Worm (Caenorhabditis elegans) whole organism, midembryonic: ENCODE measurements around the gene F18E9.1.
A peak's percentile ranks its signal among the peaks of the same experiment; 100 is the strongest.

Experiments used
- T22C8.4 ChIP-seq: fragments of 200-800 bp; sonication (Bioruptor generic); IDR thresholded peaks from 2 replicates; pipeline ENCODE4 v1.3.6; 2022; ENCODE audit warnings: missing genetic modification characterization, missing compliant biosample characterization
- cog-1 ChIP-seq: sonication (generic microtip); optimal IDR thresholded peaks from 2 replicates; lab custom pipeline; 2016; ENCODE audit warnings: missing genetic modification characterization, missing compliant biosample characterization
- flt-1 ChIP-seq: fragments of 200-800 bp; sonication (Bioruptor generic); IDR thresholded peaks from 2 replicates; pipeline ENCODE4 v1.3.6; 2022; ENCODE audit warnings: missing genetic modification characterization, missing compliant biosample characterization
- klf-2 ChIP-seq: fragments of 200-800 bp; sonication (Bioruptor generic); conservative IDR thresholded peaks from 2 replicates; pipeline ENCODE4 v1.3.6; 2022; ENCODE audit warnings: missing genetic modification reagents, missing genetic modification characterization, missing compliant biosample characterization
- med-1 ChIP-seq: sonication (generic microtip); optimal IDR thresholded peaks from 2 replicates; lab custom pipeline; 2017; ENCODE audit warnings: missing genetic modification characterization, mild to moderate bottlenecking, missing compliant biosample characterization, antibody characterized with exemption, missing genetic modification reagents; ENCODE audit not compliant: insufficient read depth
- ref-1 ChIP-seq: fragments of 200-800 bp; sonication (Bioruptor generic); conservative IDR thresholded peaks from 2 replicates; pipeline ENCODE4 v1.3.6; 2022; ENCODE audit warnings: missing genetic modification reagents, missing genetic modification characterization, missing compliant biosample characterization
- tab-1 ChIP-seq: fragments of 200-800 bp; sonication (Bioruptor generic); IDR thresholded peaks from 2 replicates; pipeline ENCODE4 v1.3.6; 2022; ENCODE audit warnings: missing genetic modification characterization, missing compliant biosample characterization
- ztf-23 ChIP-seq: fragments of 200-800 bp; sonication (Bioruptor generic); IDR thresholded peaks from 2 replicates; pipeline ENCODE4 v1.3.6; 2022; ENCODE audit warnings: missing genetic modification reagents, missing genetic modification characterization, missing compliant biosample characterization
- ztf-29 ChIP-seq: fragments of 200-800 bp; sonication (Bioruptor generic); IDR thresholded peaks from 2 replicates; pipeline ENCODE4 v1.3.6; 2022; ENCODE audit warnings: missing genetic modification reagents, missing genetic modification characterization, missing compliant biosample characterization

F18E9.1 gene

DNA sequence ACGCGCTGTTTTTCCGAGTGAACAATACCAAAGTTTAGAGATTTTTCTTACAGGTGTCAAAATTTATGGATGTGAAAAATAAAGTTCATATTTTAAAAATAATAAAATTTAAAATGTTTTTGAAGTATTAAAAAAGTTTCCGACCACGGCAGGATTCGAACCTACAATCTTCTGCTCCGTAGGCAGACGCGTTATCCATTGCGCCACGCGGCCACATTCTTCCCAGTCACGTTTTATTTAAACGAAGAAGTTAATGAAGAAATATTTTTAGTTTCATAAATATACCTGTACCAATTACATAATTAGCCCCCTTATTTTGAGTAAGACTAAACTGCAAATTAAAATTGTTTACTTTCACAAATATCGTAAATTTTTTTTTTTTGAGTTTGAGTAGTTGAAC lies 39.3 kb downstream of the F18E9.1 start:
- TF ChIP-seq med-1 (GFP tag; lab: Kevin White, UChicago) (no peak), ztf-23 (GFP tag; lab: Robert Waterston, UW) (no peak), flt-1 (GFP tag; lab: Robert Waterston, UW) (0 out of 2 replicates have a peak, but pooled peaks have one; percentile 39), ztf-29 (no peak), klf-2 (GFP tag; lab: Robert Waterston, UW) (no peak), tab-1 (GFP tag; lab: Robert Waterston, UW) (0 out of 2 replicates have a peak, but pooled peaks have one; percentile 31)

DNA sequence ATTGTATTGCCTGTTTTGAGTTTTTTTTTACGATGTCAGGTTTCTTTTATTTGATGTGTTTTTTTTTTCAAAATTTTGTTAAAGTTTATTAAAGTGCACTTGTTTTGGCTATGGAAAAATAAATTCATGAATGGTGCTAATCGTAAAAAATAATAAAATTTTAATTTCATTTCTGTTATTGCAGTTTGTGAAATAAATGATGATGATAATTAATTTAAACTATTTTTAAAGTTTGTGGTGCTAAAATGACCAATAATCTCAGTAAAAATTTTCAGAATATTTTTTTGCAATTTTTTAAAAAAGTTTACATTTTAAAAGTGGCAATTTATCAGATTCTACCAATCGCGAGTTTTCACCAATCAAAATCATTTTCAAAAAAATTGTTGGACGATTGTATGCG lies 42.5 kb downstream of the F18E9.1 start, which contains the start of gene stg-2:
Gene stg-2 (minus strand): TSS at position 101 of the 400 bp plus-strand sequence.
- TF ChIP-seq ztf-23 (GFP tag; lab: Robert Waterston, UW), result no peak
- no peak for TF ChIP-seq tab-1 (GFP tag; lab: Robert Waterston, UW)
- no peak for TF ChIP-seq T22C8.4 (GFP tag; lab: Robert Waterston, UW)
- no peak for TF ChIP-seq flt-1 (GFP tag; lab: Robert Waterston, UW)
- no peak for TF ChIP-seq med-1 (GFP tag; lab: Kevin White, UChicago)
- no peak for TF ChIP-seq ref-1 (GFP tag; lab: Robert Waterston, UW)
- no peak for TF ChIP-seq klf-2 (GFP tag; lab: Robert Waterston, UW)
- no peak for TF ChIP-seq cog-1 (tag; lab: Kevin White, UChicago)
- no peak for TF ChIP-seq ztf-29

DNA sequence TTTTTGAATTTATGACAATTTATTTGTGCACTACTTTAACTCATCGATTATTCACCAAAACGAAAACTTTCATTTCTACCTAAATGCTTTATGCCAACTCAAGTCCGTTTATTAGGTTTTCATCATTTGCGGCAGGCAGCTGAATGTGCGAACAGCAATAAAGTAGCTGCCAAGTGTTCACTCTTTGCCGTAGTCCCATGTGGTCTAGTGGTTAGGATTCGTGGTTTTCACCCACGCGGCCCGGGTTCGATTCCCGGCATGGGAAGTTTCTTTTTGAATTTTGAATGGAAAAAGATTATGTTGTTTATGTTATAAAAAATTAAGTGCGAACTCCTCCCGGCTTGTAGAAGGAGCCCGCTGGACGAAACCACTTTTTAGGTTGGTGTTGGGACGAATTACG lies 45.0 kb downstream of the F18E9.1 start:
- TF ChIP-seq cog-1 (tag; lab: Kevin White, UChicago) (peak; percentile 68), tab-1 (GFP tag; lab: Robert Waterston, UW) (peak; percentile 94), ztf-29 (peak; percentile 80), T22C8.4 (GFP tag; lab: Robert Waterston, UW) (peak; percentile 85), ref-1 (GFP tag; lab: Robert Waterston, UW) (peak; percentile 83), med-1 (GFP tag; lab: Kevin White, UChicago) (peak; percentile 58), ztf-23 (GFP tag; lab: Robert Waterston, UW) (peak; percentile 87), klf-2 (GFP tag; lab: Robert Waterston, UW) (peak; percentile 72; the same call in 1 of the 2 replicates), flt-1 (GFP tag; lab: Robert Waterston, UW) (peak; percentile 95)

- TF ChIP-seq flt-1 (GFP tag; lab: Robert Waterston, UW) (no peak), klf-2 (GFP tag; lab: Robert Waterston, UW) (no peak), ztf-29 (no peak), tab-1 (GFP tag; lab: Robert Waterston, UW) (no peak), cog-1 (tag; lab: Kevin White, UChicago) (no peak), ztf-23 (GFP tag; lab: Robert Waterston, UW) (no peak), med-1 (GFP tag; lab: Kevin White, UChicago) (no peak), T22C8.4 (GFP tag; lab: Robert Waterston, UW) (no peak), ref-1 (GFP tag; lab: Robert Waterston, UW) (no peak)
These were observed 45.7 kb downstream of the F18E9.1 start, which contains the start of gene F12D9.2 for ce11 chrX:8646997-8647396. F12D9.2 (minus strand) TSS chrX:8647097.

DNA sequence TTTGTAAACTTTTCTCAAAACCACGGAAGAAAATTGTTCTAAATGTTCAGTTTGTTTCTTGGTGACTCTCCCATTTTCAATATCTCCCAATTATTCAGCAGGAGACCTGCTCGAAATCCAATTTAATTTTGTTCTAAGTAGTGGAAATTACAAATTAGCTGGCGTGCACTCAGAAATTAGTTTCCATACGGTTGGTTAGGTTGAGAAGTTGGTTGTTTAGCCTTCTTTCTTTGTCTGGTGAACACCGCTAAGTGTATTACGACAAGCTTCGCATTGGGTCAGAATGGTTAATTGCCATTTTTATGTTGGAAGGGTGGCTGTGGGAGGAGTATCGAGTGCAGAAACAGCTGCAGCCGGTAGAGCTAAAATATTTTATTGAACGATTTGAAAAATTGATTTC lies 47.2 kb downstream of the F18E9.1 start:
- TF ChIP-seq flt-1 (GFP tag; lab: Robert Waterston, UW) (no peak), ztf-29 (no peak), cog-1 (tag; lab: Kevin White, UChicago) (no peak), T22C8.4 (GFP tag; lab: Robert Waterston, UW) (no peak), tab-1 (GFP tag; lab: Robert Waterston, UW) (no peak), klf-2 (GFP tag; lab: Robert Waterston, UW) (no peak), ztf-23 (GFP tag; lab: Robert Waterston, UW) (no peak), med-1 (GFP tag; lab: Kevin White, UChicago) (no peak), ref-1 (GFP tag; lab: Robert Waterston, UW) (no peak)

DNA sequence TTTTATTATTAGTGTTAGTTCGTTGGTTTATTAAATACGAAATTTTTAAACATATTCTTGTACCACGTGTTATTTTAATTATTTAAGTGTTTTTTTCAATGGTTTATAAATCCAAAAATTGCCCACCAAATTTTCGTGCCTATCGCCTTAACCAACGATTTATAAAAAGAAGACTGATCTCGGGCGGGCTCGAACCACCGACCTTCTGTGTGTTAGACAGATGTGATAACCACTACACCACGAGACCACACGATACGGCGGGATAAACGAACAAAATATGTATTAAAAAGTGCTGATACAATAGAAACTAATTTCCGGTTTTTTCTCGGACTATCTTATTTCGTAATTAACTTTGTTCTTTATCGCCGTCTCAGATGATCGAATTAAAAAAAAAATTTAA lies 49.2 kb downstream of the F18E9.1 start:
- TF ChIP-seq flt-1 (GFP tag; lab: Robert Waterston, UW) (peak; percentile 71), cog-1 (tag; lab: Kevin White, UChicago) (no peak), ztf-29 (peak; percentile 34; the same call in 1 of the 2 replicates), med-1 (GFP tag; lab: Kevin White, UChicago) (no peak), tab-1 (GFP tag; lab: Robert Waterston, UW) (0 out of 2 replicates have a peak, but pooled peaks have one; percentile 70), ref-1 (GFP tag; lab: Robert Waterston, UW) (no peak), klf-2 (GFP tag; lab: Robert Waterston, UW) (0 out of 2 replicates have a peak, but pooled peaks have one; percentile 24), ztf-23 (GFP tag; lab: Robert Waterston, UW) (0 out of 2 replicates have a peak, but pooled peaks have one; percentile 29), T22C8.4 (GFP tag; lab: Robert Waterston, UW) (no peak)
